Worm (Caenorhabditis elegans): ENCODE results near the gene kcnl-1.

DNA sequence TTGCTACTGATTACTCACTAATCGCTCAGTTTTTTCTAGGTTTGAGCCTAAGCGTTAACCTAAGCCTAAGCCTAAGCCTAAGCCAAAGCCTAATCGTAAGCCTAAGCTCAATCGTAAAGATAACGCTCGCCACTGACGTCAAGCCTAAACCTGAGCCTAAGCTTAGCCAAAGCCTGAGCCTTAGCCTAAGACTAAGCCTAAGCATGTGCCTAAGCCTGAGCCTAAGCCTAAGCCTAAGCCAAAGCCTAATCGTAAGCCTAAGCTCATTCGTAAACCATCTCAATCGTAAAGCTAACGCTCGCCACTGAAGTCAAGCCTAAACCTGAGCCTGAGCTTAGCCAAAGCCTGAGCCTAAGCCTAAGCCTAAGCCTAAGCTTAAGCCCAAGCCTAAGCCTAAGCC is 21.7 kb upstream of the kcnl-1 start:
- TF ChIP-seq F55B11.4 (tag; optimal IDR thresholded peaks at IDR 0.05; ENCODE audit: borderline replicate concordance, insufficient read depth) (no peak), ets-4 (GFP tag; optimal IDR thresholded peaks at IDR 0.05) (no peak), unc-62 (GFP tag; optimal IDR thresholded peaks at IDR 0.05) (no peak), sdz-38 (tag; optimal IDR thresholded peaks at IDR 0.05) (no peak), ztf-3 (GFP tag; optimal IDR thresholded peaks at IDR 0.05) (no peak), rec-8 (tag; optimal IDR thresholded peaks at IDR 0.05) (no peak), attf-3 (GFP tag; conservative IDR thresholded peaks at IDR 0.05) (no peak), efl-1 (GFP tag; optimal IDR thresholded peaks at IDR 0.05) (no peak), lin-26 (GFP tag; IDR thresholded peaks at IDR 0.05) (no peak)
